Worm (Caenorhabditis elegans) whole organism, L2 larva: Measurements from ENCODE around the gene E04F6.8.
A peak's percentile ranks its signal among the peaks of the same experiment; 100 is the strongest.

Experiments used
- F13H6.1 ChIP-seq: sonication (generic microtip); optimal IDR thresholded peaks from 2 replicates; lab custom pipeline; 2016; ENCODE audit warnings: missing genetic modification characterization, missing compliant biosample characterization
- R02D3.7 ChIP-seq: fragments of 150-350 bp; optimal IDR thresholded peaks from 2 replicates; lab custom pipeline; 2014; ENCODE audit warnings: missing biosample characterization, missing genetic modification characterization
- ZK546.5 ChIP-seq: sonication (generic microtip); optimal IDR thresholded peaks from 2 replicates; lab custom pipeline; 2017; ENCODE audit warnings: missing biosample characterization, missing genetic modification characterization
- alr-1 ChIP-seq: fragments of 150-350 bp; optimal IDR thresholded peaks from 2 replicates; lab custom pipeline; 2014; ENCODE audit warnings: missing biosample characterization, missing genetic modification characterization
- aly-2 ChIP-seq: fragments of 150-350 bp; optimal IDR thresholded peaks from 2 replicates; lab custom pipeline; 2014; ENCODE audit warnings: missing biosample characterization, missing genetic modification characterization
- ama-1 ChIP-seq: fragments of 150-350 bp; optimal IDR thresholded peaks from 2 replicates; lab custom pipeline; 2018; ENCODE audit warnings: inconsistent platforms
- blmp-1 ChIP-seq: sonication (generic microtip); optimal IDR thresholded peaks from 2 replicates; lab custom pipeline; 2017; ENCODE audit warnings: missing genetic modification characterization, mild to moderate bottlenecking, missing compliant biosample characterization, antibody characterized with exemption, moderate library complexity; ENCODE audit not compliant: insufficient read depth
- ceh-16 ChIP-seq: fragments of 150-350 bp; optimal IDR thresholded peaks from 2 replicates; lab custom pipeline; 2014; ENCODE audit warnings: missing biosample characterization, missing genetic modification characterization
- crh-2 ChIP-seq: sonication (generic microtip); optimal IDR thresholded peaks from 2 replicates; lab custom pipeline; 2017; ENCODE audit warnings: missing biosample characterization, missing genetic modification characterization
- fos-1 ChIP-seq: fragments of 150-350 bp; optimal IDR thresholded peaks from 2 replicates; lab custom pipeline; 2014; ENCODE audit warnings: missing biosample characterization, missing genetic modification characterization
- gmeb-1 ChIP-seq: fragments of 150-350 bp; optimal IDR thresholded peaks from 2 replicates; lab custom pipeline; 2014; ENCODE audit warnings: missing biosample characterization, missing genetic modification characterization
- lin-11 ChIP-seq: fragments of 150-350 bp; sonication (generic microtip); optimal IDR thresholded peaks from 2 replicates; lab custom pipeline; 2014; ENCODE audit warnings: missing biosample characterization, missing genetic modification characterization, inconsistent platforms, mixed read lengths
- lin-13 ChIP-seq: fragments of 150-350 bp; optimal IDR thresholded peaks from 2 replicates; lab custom pipeline; 2014; ENCODE audit warnings: missing biosample characterization, missing genetic modification reagents, missing genetic modification characterization
- lin-39 ChIP-seq: fragments of 150-350 bp; optimal IDR thresholded peaks from 2 replicates; lab custom pipeline; 2014; ENCODE audit warnings: missing biosample characterization, missing genetic modification reagents, missing genetic modification characterization
- mdl-1 ChIP-seq, 2 experiments: fragments of 150-350 bp in 1 of 2; sonication (generic microtip) in 1 of 2; optimal IDR thresholded peaks; 2 replicates each; lab custom pipeline; 2017; ENCODE audit warnings: missing biosample characterization in 2 of 2, missing genetic modification characterization in 2 of 2
- nhr-12 ChIP-seq: fragments of 150-350 bp; optimal IDR thresholded peaks from 2 replicates; lab custom pipeline; 2014; ENCODE audit warnings: missing biosample characterization, missing genetic modification characterization
- nhr-21 ChIP-seq: fragments of 150-350 bp; optimal IDR thresholded peaks from 2 replicates; lab custom pipeline; 2014; ENCODE audit warnings: missing biosample characterization, missing genetic modification characterization
- nhr-237 ChIP-seq: fragments of 150-350 bp; optimal IDR thresholded peaks from 2 replicates; lab custom pipeline; 2014; ENCODE audit warnings: missing biosample characterization, missing genetic modification characterization
- nhr-25 ChIP-seq: fragments of 150-350 bp; sonication (generic microtip); optimal IDR thresholded peaks from 3 replicates; lab custom pipeline; 2014; ENCODE audit warnings: missing biosample characterization, missing genetic modification characterization
- skn-1 ChIP-seq: sonication (generic microtip); optimal IDR thresholded peaks from 2 replicates; lab custom pipeline; 2017; ENCODE audit warnings: missing biosample characterization, missing genetic modification characterization
- sma-3 ChIP-seq: sonication (generic microtip); optimal IDR thresholded peaks from 2 replicates; lab custom pipeline; 2016; ENCODE audit warnings: missing genetic modification reagents, missing genetic modification characterization, missing compliant biosample characterization
- sma-9 ChIP-seq, 2 experiments: fragments of 150-350 bp in 1 of 2; sonication (generic microtip) in 1 of 2; optimal IDR thresholded peaks; 2 replicates each; lab custom pipeline; 2014 to 2016; ENCODE audit warnings: missing genetic modification characterization in 2 of 2, mild to moderate bottlenecking in 1 of 2, missing biosample characterization in 1 of 2, missing compliant biosample characterization in 1 of 2, missing genetic modification reagents in 1 of 2, moderate library complexity in 1 of 2
- snpc-4 ChIP-seq: fragments of 150-350 bp; optimal IDR thresholded peaks from 2 replicates; lab custom pipeline; 2014; ENCODE audit warnings: missing biosample characterization, missing genetic modification characterization
- unc-39 ChIP-seq: fragments of 150-350 bp; optimal IDR thresholded peaks from 2 replicates; lab custom pipeline; 2014; ENCODE audit warnings: missing biosample characterization, missing genetic modification characterization
- unc-62 ChIP-seq: fragments of 150-350 bp; optimal IDR thresholded peaks from 2 replicates; lab custom pipeline; 2014; ENCODE audit warnings: missing biosample characterization, missing genetic modification reagents, missing genetic modification characterization
- ztf-11 ChIP-seq: sonication (generic microtip); optimal IDR thresholded peaks from 2 replicates; lab custom pipeline; 2017; ENCODE audit warnings: missing biosample characterization, missing genetic modification characterization

E04F6.8 gene

DNA sequence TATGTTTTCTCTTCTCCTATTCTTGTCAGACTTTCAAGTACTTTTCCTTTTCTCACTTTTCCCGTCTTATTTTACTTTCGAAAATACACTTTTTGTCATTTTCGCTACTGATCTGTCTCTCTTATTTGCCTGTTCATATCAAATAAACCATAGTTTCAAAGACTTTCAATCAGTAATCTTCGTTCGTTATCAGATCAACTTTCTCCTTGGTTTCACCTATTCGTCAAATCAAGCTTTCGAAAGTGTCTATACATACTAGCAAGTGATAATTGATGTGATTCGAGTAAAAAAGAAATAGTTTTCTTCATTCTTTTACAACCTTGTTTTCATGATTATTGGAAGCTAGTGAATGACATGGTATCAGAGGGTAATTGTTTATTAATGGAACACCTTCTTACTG lies 31.6 kb upstream of the E04F6.8 start:
- TF ChIP-seq alr-1 (no peak), sma-3 (GFP tag; lab: Kevin White, UChicago) (peak; percentile 28), blmp-1 (tag; lab: Kevin White, UChicago) (peak; percentile 79), R02D3.7 (tag; lab: Kevin White, UChicago) (no peak), crh-2 (tag; lab: Kevin White, UChicago) (no peak), ama-1 (lab: Kevin White, UChicago) (no peak), aly-2 (tag; lab: Kevin White, UChicago) (no peak), ZK546.5 (tag; lab: Kevin White, UChicago) (no peak), ceh-16 (tag; lab: Kevin White, UChicago) (no peak), skn-1 (tag; lab: Kevin White, UChicago) (no peak)

DNA sequence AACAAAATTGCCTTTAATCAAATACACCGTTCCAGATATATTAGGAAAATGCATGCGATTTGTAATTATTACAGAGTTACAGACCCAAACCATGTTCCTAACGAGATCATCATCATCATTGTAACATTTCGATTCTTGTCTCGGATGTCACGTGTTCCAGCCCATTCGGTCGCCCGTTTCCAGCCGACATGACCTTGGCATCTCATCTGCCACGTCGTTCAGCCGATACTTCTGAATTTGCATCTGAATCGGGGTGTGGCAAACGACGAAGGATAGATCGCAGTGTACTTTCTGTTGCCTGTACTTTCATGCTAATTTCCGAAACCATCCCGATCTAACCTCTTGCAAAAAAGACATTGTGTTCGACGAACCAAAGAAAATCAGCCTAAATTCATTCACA lies 28.5 kb upstream of the E04F6.8 start:
- TF ChIP-seq mdl-1 (tag; optimal IDR thresholded peaks at IDR 0.05; lab: Kevin White, UChicago) (no peak), nhr-25 (tag; lab: Kevin White, UChicago) (peak; percentile 15)

- TF ChIP-seq alr-1 (no peak), lin-13 (no peak), ceh-16 (tag; lab: Kevin White, UChicago) (peak; percentile 67)
These were observed 27.6 kb upstream of the E04F6.8 start for ce11 chrII:7238791-7239190.

ce11 chrII:7238248-7238647 lies 27.1 kb upstream of the E04F6.8 start, which contains the start of gene aqp-1:
TSS of gene aqp-1 (minus strand) at chrII:7238349.
- TF ChIP-seq F13H6.1 (tag; lab: Kevin White, UChicago) (peak; percentile 24), ama-1 (lab: Kevin White, UChicago) (no peak), nhr-21 (tag; lab: Kevin White, UChicago) (no peak), fos-1 (peak; percentile 40), sma-9 (GFP tag; optimal IDR thresholded peaks at IDR 0.05; lab: Kevin White, UChicago) (peak; percentile 78), sma-9 (tag; optimal IDR thresholded peaks at IDR 0.05; lab: Kevin White, UChicago) (no peak), crh-2 (tag; lab: Kevin White, UChicago) (peak; percentile 68), lin-13 (no peak), mdl-1 (tag; optimal IDR thresholded peaks at IDR 0.05; lab: Kevin White, UChicago) (peak in 1 of 2 experiments; percentile 17), sma-3 (GFP tag; lab: Kevin White, UChicago) (peak; percentile 21)

DNA sequence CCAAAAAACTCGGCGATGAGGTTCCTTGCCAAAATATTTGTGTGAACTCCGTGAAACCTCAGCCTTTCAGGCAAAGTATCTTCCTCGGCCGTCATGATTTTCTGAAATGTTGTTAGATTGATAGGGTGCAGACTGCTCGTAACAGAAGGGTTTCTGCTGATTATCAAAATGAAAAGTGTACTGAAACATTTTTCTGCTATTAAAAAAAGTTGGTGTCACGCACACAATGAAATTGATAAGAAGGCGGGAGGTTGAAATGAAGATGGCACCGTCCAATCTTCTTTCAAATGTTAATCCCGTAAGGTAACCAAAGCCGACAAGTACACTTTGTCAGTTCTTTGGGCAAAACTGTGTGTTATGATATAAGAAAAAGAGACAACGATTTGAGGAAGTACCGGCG lies 25.8 kb upstream of the E04F6.8 start:
- TF ChIP-seq lin-39 (no peak), fos-1 (peak; percentile 32)

DNA sequence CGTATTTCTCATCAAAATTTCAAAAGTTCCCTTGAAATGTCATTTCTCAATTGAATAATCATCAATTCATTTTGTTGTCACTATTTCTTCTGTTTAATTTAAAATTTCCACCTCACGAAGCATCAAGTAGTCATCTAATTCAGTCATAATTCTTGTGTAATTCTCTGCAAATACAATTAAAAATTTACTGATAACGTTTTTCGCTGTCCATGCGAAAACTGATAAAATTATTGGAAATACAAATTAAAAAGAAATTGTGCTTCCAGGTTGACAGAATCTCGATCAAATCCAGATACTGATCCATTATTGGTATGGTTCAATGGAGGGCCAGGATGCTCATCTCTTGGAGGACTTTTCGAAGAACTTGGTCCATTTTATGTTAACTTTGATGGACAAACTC lies 22.1 kb upstream of the E04F6.8 start:
- TF ChIP-seq blmp-1 (tag; lab: Kevin White, UChicago) = no peak
- peak; percentile 73 for TF ChIP-seq fos-1
- TF ChIP-seq ZK546.5 (tag; lab: Kevin White, UChicago) = no peak
- no peak for TF ChIP-seq ztf-11 (tag; lab: Kevin White, UChicago)
- TF ChIP-seq nhr-237 = no peak
- TF ChIP-seq unc-62 (GFP tag; lab: Kevin White, UChicago) = no peak
- TF ChIP-seq nhr-12 (tag; lab: Kevin White, UChicago) = no peak
- TF ChIP-seq, all 48 proteins: peak for 1

DNA sequence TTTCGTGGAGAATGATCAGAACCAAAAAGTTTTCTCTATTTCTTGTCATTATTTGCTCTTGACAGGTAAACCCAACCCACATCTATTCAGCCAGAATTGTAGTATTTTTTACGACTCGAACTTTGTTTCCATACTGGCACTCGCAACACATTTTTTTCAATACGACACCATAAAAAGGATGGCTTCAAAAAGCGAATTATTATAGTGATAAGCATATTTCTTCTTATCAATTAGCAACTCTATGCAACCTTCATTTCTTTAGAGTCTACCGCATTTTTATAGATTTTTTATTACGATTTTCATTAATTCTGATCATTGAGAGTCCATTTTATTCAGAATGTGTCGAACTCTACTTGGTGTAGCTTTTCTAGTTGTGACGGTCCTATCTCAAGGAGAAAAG lies 21.3 kb upstream of the E04F6.8 start, which contains the start of gene ctsa-3.1:
TSS of gene ctsa-3.1 (plus strand) at position 337 of the 400 bp plus-strand sequence.
- TF ChIP-seq gmeb-1 (tag; lab: Kevin White, UChicago) (no peak), unc-39 (tag; lab: Kevin White, UChicago) (no peak), fos-1 (peak; percentile 77)

ce11 chrII:7231951-7232350 lies 20.8 kb upstream of the E04F6.8 start:
- TF ChIP-seq ceh-16 (tag; lab: Kevin White, UChicago) = no peak
- peak; percentile 86 for TF ChIP-seq snpc-4 (tag; lab: Kevin White, UChicago)
- TF ChIP-seq lin-11 (tag; lab: Kevin White, UChicago) = no peak
- TF ChIP-seq alr-1 = no peak
